Worm (Caenorhabditis elegans) whole organism, young adult: Measurements from ENCODE around the gene C15H11.13.

ENCODE experiments used
- C17E4.6 ChIP-seq: fragments of 200-800 bp; sonication (Bioruptor generic); IDR thresholded peaks from 2 replicates; pipeline ENCODE4 v1.3.6; 2022; ENCODE audit warnings: missing genetic modification reagents, missing genetic modification characterization, missing compliant biosample characterization
- F23B12.7 ChIP-seq: sonication (generic microtip); optimal IDR thresholded peaks from 2 replicates; lab custom pipeline; 2017; ENCODE audit warnings: missing genetic modification characterization, mild to moderate bottlenecking, missing compliant biosample characterization, antibody characterized with exemption, moderate library complexity; ENCODE audit not compliant: insufficient read depth
- F49E8.2 ChIP-seq: sonication (generic microtip); optimal IDR thresholded peaks from 3 replicates; lab custom pipeline; 2017; ENCODE audit warnings: missing genetic modification characterization, mild to moderate bottlenecking, missing compliant biosample characterization, antibody characterized with exemption, moderate library complexity; ENCODE audit not compliant: insufficient read depth
- F52B5.7 ChIP-seq: sonication (generic microtip); optimal IDR thresholded peaks from 2 replicates; lab custom pipeline; 2016; ENCODE audit warnings: mild to moderate bottlenecking, missing genetic modification characterization, missing compliant biosample characterization
- F57A8.1 ChIP-seq: fragments of 200-800 bp; sonication (Bioruptor generic); optimal IDR thresholded peaks from 2 replicates; lab custom pipeline; 2018; ENCODE audit warnings: mild to moderate bottlenecking, missing genetic modification characterization, moderate library complexity, missing compliant biosample characterization
- K11D2.4 ChIP-seq: fragments of 200-800 bp; sonication (Bioruptor generic); IDR thresholded peaks from 2 replicates; pipeline ENCODE4 v1.3.6; 2022; ENCODE audit warnings: missing genetic modification reagents, missing genetic modification characterization, missing compliant biosample characterization
- Y56A3A.18 ChIP-seq: fragments of 200-800 bp; sonication (Bioruptor generic); IDR thresholded peaks from 2 replicates; pipeline ENCODE4 v1.3.6; 2022; ENCODE audit warnings: missing genetic modification reagents, missing genetic modification characterization, missing compliant biosample characterization
- ama-1 ChIP-seq, 3 experiments: fragments of 150-350 bp in 1 of 3; sonication (generic microtip) in 2 of 3; optimal IDR thresholded peaks; 2 replicates each; lab custom pipeline; 2014 to 2018; ENCODE audit warnings: missing biosample characterization in 2 of 3, missing genetic modification characterization in 2 of 3, missing genetic modification reagents in 2 of 3
- aptf-2 ChIP-seq: fragments of 200-800 bp; sonication (Bioruptor generic); conservative IDR thresholded peaks from 2 replicates; pipeline ENCODE4 v1.3.6; 2022; ENCODE audit warnings: missing genetic modification reagents, missing genetic modification characterization, missing compliant biosample characterization
- aptf-3 ChIP-seq: fragments of 200-800 bp; sonication (Bioruptor generic); IDR thresholded peaks from 2 replicates; pipeline ENCODE4 v1.3.6; 2022; ENCODE audit warnings: missing genetic modification characterization, missing compliant biosample characterization
- attf-5 ChIP-seq: fragments of 200-800 bp; sonication (Bioruptor generic); optimal IDR thresholded peaks from 2 replicates; lab custom pipeline; 2018; ENCODE audit warnings: mild to moderate bottlenecking, missing genetic modification characterization, missing compliant biosample characterization
- bed-2 ChIP-seq: fragments of 200-800 bp; sonication (Bioruptor generic); IDR thresholded peaks from 2 replicates; pipeline ENCODE4 v1.3.6; 2022; ENCODE audit warnings: missing genetic modification reagents, missing genetic modification characterization, missing compliant biosample characterization
- ceh-40 ChIP-seq: fragments of 200-800 bp; sonication (Bioruptor generic); IDR thresholded peaks from 2 replicates; pipeline ENCODE4 v1.3.6; 2022; ENCODE audit warnings: missing genetic modification characterization, missing compliant biosample characterization
- ceh-79 ChIP-seq: sonication (generic microtip); optimal IDR thresholded peaks from 2 replicates; lab custom pipeline; 2017; ENCODE audit warnings: mild to moderate bottlenecking, missing genetic modification characterization, missing compliant biosample characterization
- ekl-4 ChIP-seq: fragments of 200-800 bp; sonication (Bioruptor generic); IDR thresholded peaks from 2 replicates; pipeline ENCODE4 v1.3.6; 2022; ENCODE audit warnings: missing genetic modification reagents, missing genetic modification characterization, missing compliant biosample characterization
- hmg-1.2 ChIP-seq: fragments of 200-800 bp; sonication (Bioruptor generic); IDR thresholded peaks from 2 replicates; pipeline ENCODE4 v1.3.6; 2022; ENCODE audit warnings: missing genetic modification reagents, missing genetic modification characterization, missing compliant biosample characterization
- hmg-20 ChIP-seq: fragments of 200-800 bp; sonication (Bioruptor generic); IDR thresholded peaks from 2 replicates; pipeline ENCODE4 v1.3.6; 2022; ENCODE audit warnings: missing genetic modification reagents, missing genetic modification characterization, missing compliant biosample characterization
- hsf-1 ChIP-seq: fragments of 200-800 bp; sonication (Bioruptor generic); IDR thresholded peaks from 2 replicates; pipeline ENCODE4 v1.3.6; 2022; ENCODE audit warnings: missing genetic modification reagents, missing genetic modification characterization, missing compliant biosample characterization
- let-526 ChIP-seq: fragments of 200-800 bp; sonication (Bioruptor generic); IDR thresholded peaks from 2 replicates; pipeline ENCODE4 v1.3.6; 2022; ENCODE audit warnings: missing genetic modification reagents, missing genetic modification characterization, missing compliant biosample characterization
- let-607 ChIP-seq, 2 experiments: fragments of 200-800 bp in 1 of 2; sonication (Bioruptor generic) in 1 of 2; sonication (generic microtip) in 1 of 2; optimal IDR thresholded peaks; 2 replicates each; lab custom pipeline; 2016 to 2018; ENCODE audit warnings: mild to moderate bottlenecking in 2 of 2, missing compliant biosample characterization in 2 of 2, missing genetic modification characterization in 2 of 2, moderate library complexity in 2 of 2, missing genotype in 1 of 2
- lsl-1 ChIP-seq: fragments of 200-800 bp; sonication (Bioruptor generic); optimal IDR thresholded peaks from 2 replicates; lab custom pipeline; 2018; ENCODE audit warnings: mild to moderate bottlenecking, missing genetic modification characterization, moderate library complexity, missing compliant biosample characterization
- madf-10 ChIP-seq: sonication (generic microtip); optimal IDR thresholded peaks from 2 replicates; lab custom pipeline; 2016; ENCODE audit warnings: mild to moderate bottlenecking, missing genetic modification characterization, missing compliant biosample characterization
- nfya-2 ChIP-seq: fragments of 200-800 bp; sonication (Bioruptor generic); IDR thresholded peaks from 2 replicates; pipeline ENCODE4 v1.3.6; 2022; ENCODE audit warnings: missing genetic modification reagents, missing genetic modification characterization, missing compliant biosample characterization
- nhr-179 ChIP-seq: sonication (generic microtip); optimal IDR thresholded peaks from 2 replicates; lab custom pipeline; 2016; ENCODE audit warnings: mild to moderate bottlenecking, missing genetic modification characterization, missing compliant biosample characterization
- nhr-80 ChIP-seq: sonication (generic microtip); optimal IDR thresholded peaks from 2 replicates; lab custom pipeline; 2016; ENCODE audit warnings: missing genetic modification characterization, missing compliant biosample characterization
- nhr-90 ChIP-seq: sonication (generic microtip); optimal IDR thresholded peaks from 2 replicates; lab custom pipeline; 2016; ENCODE audit warnings: missing genotype, mild to moderate bottlenecking, missing genetic modification characterization, missing compliant biosample characterization
- pbrm-1 ChIP-seq: fragments of 200-800 bp; sonication (Bioruptor generic); IDR thresholded peaks from 2 replicates; pipeline ENCODE4 v1.3.6; 2022; ENCODE audit warnings: missing genetic modification reagents, missing genetic modification characterization, missing compliant biosample characterization
- snpc-1.1 ChIP-seq: sonication (generic microtip); optimal IDR thresholded peaks from 2 replicates; lab custom pipeline; 2017; ENCODE audit warnings: missing genetic modification characterization, mild to moderate bottlenecking, missing compliant biosample characterization, antibody characterized with exemption, moderate library complexity, missing genotype, missing genetic modification reagents; ENCODE audit not compliant: insufficient read depth
- snpc-3.4 ChIP-seq: sonication (generic microtip); optimal IDR thresholded peaks from 2 replicates; lab custom pipeline; 2017; ENCODE audit warnings: missing genetic modification characterization, mild to moderate bottlenecking, missing compliant biosample characterization, antibody characterized with exemption, moderate library complexity, missing genotype, missing genetic modification reagents
- somi-1 ChIP-seq: fragments of 200-800 bp; sonication (Bioruptor generic); optimal IDR thresholded peaks from 2 replicates; lab custom pipeline; 2018; ENCODE audit warnings: mild to moderate bottlenecking, missing genetic modification characterization, missing compliant biosample characterization
- sptf-2 ChIP-seq: fragments of 200-800 bp; sonication (Bioruptor generic); optimal IDR thresholded peaks from 2 replicates; lab custom pipeline; 2018; ENCODE audit warnings: mild to moderate bottlenecking, missing genetic modification characterization, missing compliant biosample characterization
- unc-130 ChIP-seq: sonication (generic microtip); optimal IDR thresholded peaks from 2 replicates; lab custom pipeline; 2016; ENCODE audit warnings: missing genetic modification reagents, missing genetic modification characterization, missing compliant biosample characterization
- xnd-1 ChIP-seq: sonication (generic microtip); optimal IDR thresholded peaks from 2 replicates; lab custom pipeline; 2016; ENCODE audit warnings: missing genotype, missing genetic modification reagents, missing genetic modification characterization, missing compliant biosample characterization
- ztf-6 ChIP-seq: fragments of 200-800 bp; sonication (Bioruptor generic); IDR thresholded peaks from 2 replicates; pipeline ENCODE4 v1.3.6; 2022; ENCODE audit warnings: missing genetic modification reagents, missing genetic modification characterization, missing compliant biosample characterization

Gene C15H11.13

DNA sequence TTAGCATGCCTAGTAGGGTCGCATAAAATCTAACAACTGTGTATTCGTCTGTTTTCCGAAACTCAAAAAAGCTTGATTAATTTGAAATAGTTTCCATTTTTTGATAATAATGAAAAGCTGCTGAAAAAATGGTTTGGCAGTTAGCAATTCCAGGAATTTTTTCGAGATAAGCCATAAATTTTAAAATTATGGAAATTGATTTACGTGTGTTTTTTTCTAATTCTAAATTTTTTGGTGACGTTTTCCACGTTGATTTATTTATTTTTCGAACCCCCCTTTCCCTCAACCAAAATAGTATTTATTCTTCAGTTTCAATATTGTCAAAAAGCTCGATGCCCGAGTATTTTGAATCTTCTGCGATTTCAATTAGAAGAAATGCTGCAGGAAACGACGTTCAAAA, 34.0 kb downstream of the C15H11.13 start, which contains the start of gene F23B12.1:
TSS of gene F23B12.1 (plus strand) at position 301 of the 400 bp plus-strand sequence.
- TF ChIP-seq sptf-2 (GFP tag; lab: Kevin White, UChicago): no peak
- no peak for TF ChIP-seq hmg-1.2 (GFP tag; lab: Robert Waterston, UW)
- TF ChIP-seq snpc-1.1 (tag; lab: Kevin White, UChicago): no peak
- no peak for TF ChIP-seq F23B12.7 (tag; lab: Kevin White, UChicago)

DNA sequence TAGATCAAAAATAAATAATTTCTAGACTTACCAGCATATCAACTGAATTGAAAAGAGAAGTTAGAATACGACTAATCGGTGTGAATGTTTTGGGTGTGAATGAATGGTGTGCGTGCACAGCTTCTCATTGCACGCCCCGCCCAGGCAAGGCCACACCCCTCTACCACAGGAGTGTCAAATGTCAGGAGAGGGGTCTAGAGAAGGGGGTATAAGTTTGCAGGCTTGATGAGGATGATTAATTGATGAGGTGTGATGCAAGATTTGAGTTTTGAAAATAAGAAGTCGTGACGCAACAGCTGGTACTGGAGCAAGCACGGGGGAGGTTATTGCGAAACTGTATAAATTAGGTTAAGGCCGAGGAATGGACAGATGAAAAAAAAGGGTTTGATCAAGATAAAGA, 37.4 kb downstream of the C15H11.13 start, which contains the start of gene egl-1:
TSS of gene egl-1 (minus strand) at position 101 of the 400 bp plus-strand sequence.
- TF ChIP-seq ama-1 (optimal IDR thresholded peaks at IDR 0.05; lab: Kevin White, UChicago) (no peak), ama-1 (GFP tag; optimal IDR thresholded peaks at IDR 0.05; lab: Kevin White, UChicago) (no peak), aptf-2 (GFP tag; lab: Robert Waterston, UW) (no peak), lsl-1 (GFP tag; lab: Kevin White, UChicago) (no peak), aptf-3 (0 out of 2 replicates have a peak, but pooled peaks have one; percentile 35), somi-1 (GFP tag; lab: Kevin White, UChicago) (no peak)
- TF ChIP-seq, all 124 proteins: peak for 1

DNA sequence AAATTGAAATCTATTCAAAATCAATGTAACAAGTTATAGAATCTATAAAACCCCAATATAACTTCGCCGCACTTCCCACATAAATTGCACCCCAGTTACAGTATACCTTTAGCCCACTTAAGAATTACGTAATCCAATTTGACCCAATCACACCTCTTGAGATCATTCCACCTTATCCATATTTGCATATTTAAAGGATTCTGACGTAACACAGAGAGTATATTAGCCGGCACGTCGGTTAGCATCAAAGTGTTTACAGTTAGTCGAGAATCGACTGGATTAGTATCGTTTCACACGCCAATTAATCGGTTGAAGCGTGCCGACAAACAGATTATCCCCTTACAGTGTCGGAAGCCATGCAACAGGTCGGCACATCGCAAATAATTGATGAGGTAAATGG, 38.7 kb downstream of the C15H11.13 start:
- TF ChIP-seq snpc-3.4 (no peak), let-607 (tag; optimal IDR thresholded peaks at IDR 0.05; lab: Kevin White, UChicago) (no peak), unc-130 (GFP tag; lab: Kevin White, UChicago) (no peak), nfya-2 (GFP tag; lab: Robert Waterston, UW) (no peak), ekl-4 (GFP tag; lab: Robert Waterston, UW) (no peak), nhr-90 (no peak), ceh-79 (tag; lab: Kevin White, UChicago) (no peak), pbrm-1 (GFP tag; lab: Robert Waterston, UW) (no peak), ceh-40 (no peak), hmg-20 (no peak), attf-5 (GFP tag; lab: Kevin White, UChicago) (no peak), F57A8.1 (GFP tag; lab: Kevin White, UChicago) (no peak), F49E8.2 (tag; lab: Kevin White, UChicago) (no peak), nhr-179 (tag; lab: Kevin White, UChicago) (no peak), K11D2.4 (no peak), C17E4.6 (no peak)
- TF ChIP-seq, all 124 proteins: peak for 0

DNA sequence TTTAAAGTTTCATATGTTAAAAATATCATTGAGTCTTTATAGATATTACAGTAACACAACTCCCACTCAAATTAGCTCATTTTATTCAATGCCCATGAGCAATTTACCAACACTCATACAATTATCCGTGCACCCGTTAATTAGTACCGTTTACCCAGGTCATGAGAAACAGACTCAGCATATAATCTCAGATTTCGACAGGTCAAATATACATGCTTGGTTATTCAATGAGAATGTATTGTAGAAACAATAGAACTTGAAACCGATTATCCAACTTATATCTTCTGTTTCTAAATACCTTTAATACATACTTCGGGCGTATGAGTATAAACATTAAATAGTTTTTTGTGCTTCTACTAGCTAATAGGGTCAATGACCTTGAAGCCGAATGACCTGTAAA, 41.4 kb downstream of the C15H11.13 start:
- TF ChIP-seq ekl-4 (GFP tag; lab: Robert Waterston, UW) (no peak), nhr-80 (no peak), F52B5.7 (no peak), Y56A3A.18 (no peak), xnd-1 (tag; lab: Kevin White, UChicago) (no peak), nhr-179 (tag; lab: Kevin White, UChicago) (no peak), madf-10 (no peak), let-526 (GFP tag; lab: Robert Waterston, UW) (no peak), bed-2 (GFP tag; lab: Robert Waterston, UW) (no peak), hsf-1 (GFP tag; lab: Robert Waterston, UW) (no peak), ztf-6 (GFP tag; lab: Robert Waterston, UW) (no peak)
- TF ChIP-seq, all 124 proteins: peak for 0
